Worm (Caenorhabditis elegans) whole organism, L2 larva: ENCODE data around the gene eif-3.G.

Experiments
- aly-2 ChIP-seq: fragments of 150-350 bp; optimal IDR thresholded peaks from 2 replicates; lab custom pipeline; 2014; ENCODE audit warnings: missing biosample characterization, missing genetic modification characterization
- ama-1 ChIP-seq: fragments of 150-350 bp; optimal IDR thresholded peaks from 2 replicates; lab custom pipeline; 2018; ENCODE audit warnings: inconsistent platforms
- nhr-77 ChIP-seq: fragments of 150-350 bp; optimal IDR thresholded peaks from 2 replicates; lab custom pipeline; 2014; ENCODE audit warnings: missing biosample characterization, missing genetic modification characterization
- unc-55 ChIP-seq: fragments of 150-350 bp; sonication (generic microtip); optimal IDR thresholded peaks from 3 replicates; lab custom pipeline; 2014; ENCODE audit warnings: missing biosample characterization, missing genetic modification reagents, missing genetic modification characterization

DNA sequence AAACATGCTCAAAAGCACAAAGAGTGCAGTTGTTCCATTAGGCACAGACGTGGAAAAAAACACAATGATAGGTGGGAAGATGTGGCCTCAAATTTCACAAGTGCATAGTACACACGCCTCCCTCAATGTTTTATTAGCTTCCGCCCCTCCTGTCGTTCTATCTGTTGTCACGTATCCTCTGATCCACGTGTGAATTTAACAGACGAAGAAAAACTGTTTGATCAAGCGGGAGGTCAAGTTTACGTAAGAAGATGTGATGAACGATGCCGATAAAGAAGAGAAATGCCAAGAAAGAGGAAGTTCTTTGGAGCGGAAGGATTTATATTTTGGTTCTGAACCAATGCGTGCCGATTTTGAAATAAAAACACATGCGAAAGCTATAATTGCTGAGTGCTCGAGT is 8.2 kb downstream of the eif-3.G start:
- TF ChIP-seq ama-1 (lab: Kevin White, UChicago): no peak
- TF ChIP-seq nhr-77 (tag; lab: Kevin White, UChicago): no peak
- no peak for TF ChIP-seq aly-2 (tag; lab: Kevin White, UChicago)
- TF ChIP-seq unc-55 (GFP tag; lab: Kevin White, UChicago): no peak
